Fruit fly (Drosophila melanogaster) whole organism, embryonic: ENCODE data around the gene mnd.

Source experiments
- Atf3 ChIP-seq: fragments of 200-800 bp; sonication (Bioruptor generic); optimal IDR thresholded peaks from 3 replicates; lab custom pipeline; 2016; ENCODE audit warnings: missing biosample characterization, missing genetic modification characterization
- CG10267 ChIP-seq: fragments of 200-800 bp; sonication (Bioruptor generic); optimal IDR thresholded peaks from 2 replicates; lab custom pipeline; 2018; ENCODE audit warnings: missing biosample characterization, mild to moderate bottlenecking, missing genetic modification characterization, moderate library complexity
- CG10462 ChIP-seq: fragments of 200-800 bp; sonication (Bioruptor generic); optimal IDR thresholded peaks from 2 replicates; lab custom pipeline; 2016; ENCODE audit warnings: missing biosample characterization, missing genetic modification characterization
- CG10543 ChIP-seq: fragments of 200-800 bp; sonication (Bioruptor generic); optimal IDR thresholded peaks from 3 replicates; lab custom pipeline; 2017; ENCODE audit warnings: missing biosample characterization, mild to moderate bottlenecking, missing genetic modification characterization, moderate library complexity
- CG13287 ChIP-seq: fragments of 200-800 bp; sonication (Bioruptor generic); IDR thresholded peaks from 2 replicates; pipeline ENCODE4 v1.3.6; 2022; ENCODE audit warnings: missing biosample characterization, missing genetic modification characterization; ENCODE audit not compliant: partially characterized antibody
- CG13424 ChIP-seq: fragments of 200-800 bp; sonication (Bioruptor generic); optimal IDR thresholded peaks from 2 replicates; lab custom pipeline; 2019; ENCODE audit warnings: missing biosample characterization, mild to moderate bottlenecking, missing genetic modification characterization, moderate library complexity
- CG14667 ChIP-seq: fragments of 200-800 bp; sonication (Bioruptor generic); IDR thresholded peaks from 2 replicates; pipeline ENCODE4 v1.3.6; 2022; ENCODE audit warnings: missing biosample characterization, missing genetic modification characterization
- CG1647 ChIP-seq: fragments of 200-800 bp; sonication (Bioruptor generic); optimal IDR thresholded peaks from 3 replicates; lab custom pipeline; 2016; ENCODE audit warnings: missing biosample characterization, missing genetic modification characterization
- CG18476 ChIP-seq: fragments of 200-800 bp; sonication (Bioruptor generic); optimal IDR thresholded peaks from 2 replicates; lab custom pipeline; 2016; ENCODE audit warnings: missing biosample characterization, mild to moderate bottlenecking, missing genetic modification characterization
- CG32532 ChIP-seq: fragments of 200-800 bp; sonication (Bioruptor generic); IDR thresholded peaks from 2 replicates; pipeline ENCODE4 v1.3.6; 2022; ENCODE audit warnings: missing biosample characterization, missing genetic modification characterization
- CG34376 ChIP-seq: fragments of 200-800 bp; sonication (Bioruptor generic); optimal IDR thresholded peaks from 2 replicates; lab custom pipeline; 2018; ENCODE audit warnings: missing biosample characterization, mild to moderate bottlenecking, missing genetic modification characterization
- CG4617 ChIP-seq: fragments of 200-800 bp; sonication (Bioruptor generic); optimal IDR thresholded peaks from 3 replicates; lab custom pipeline; 2016; ENCODE audit warnings: missing biosample characterization, missing genetic modification characterization, borderline replicate concordance
- CG8765 ChIP-seq: fragments of 200-800 bp; sonication (Bioruptor generic); IDR thresholded peaks from 2 replicates; pipeline ENCODE4 v1.3.6; 2022; ENCODE audit warnings: missing biosample characterization, missing genetic modification characterization
- Camta ChIP-seq: fragments of 200-800 bp; sonication (Bioruptor generic); optimal IDR thresholded peaks from 2 replicates; lab custom pipeline; 2016; ENCODE audit warnings: missing biosample characterization, missing genetic modification characterization
- D ChIP-seq, 2 experiments: fragments of 200-800 bp in 1 of 2; fragments of >200 bp in 1 of 2; sonication (Bioruptor generic) in 1 of 2; optimal IDR thresholded peaks; 2 replicates in 1 of 2; 3 replicates in 1 of 2; lab custom pipeline; 2017; ENCODE audit warnings: mild to moderate bottlenecking in 1 of 2, missing biosample characterization in 1 of 2, missing genetic modification characterization in 1 of 2, missing genetic modification reagents in 1 of 2
- Dfd ChIP-seq, 2 experiments: fragments of >200 bp; optimal IDR thresholded peaks; 2 replicates each; lab custom pipeline; 2017; ENCODE audit warnings: missing biosample characterization in 2 of 2, missing genetic modification characterization in 2 of 2
- Fer1 ChIP-seq: fragments of 200-800 bp; sonication (Bioruptor generic); optimal IDR thresholded peaks from 2 replicates; lab custom pipeline; 2017; ENCODE audit warnings: missing biosample characterization, mild to moderate bottlenecking, missing genetic modification characterization
- Hey ChIP-seq: fragments of 200-800 bp; sonication (Bioruptor generic); optimal IDR thresholded peaks from 3 replicates; lab custom pipeline; 2018; ENCODE audit warnings: missing biosample characterization, mild to moderate bottlenecking, missing genetic modification characterization
- MBD-R2 ChIP-seq: fragments of 200-800 bp; sonication (Bioruptor generic); IDR thresholded peaks from 2 replicates; pipeline ENCODE4 v1.3.6; 2022; ENCODE audit warnings: missing biosample characterization, missing genetic modification characterization
- MESR4 ChIP-seq: fragments of 200-800 bp; sonication (Bioruptor generic); optimal IDR thresholded peaks from 2 replicates; lab custom pipeline; 2018; ENCODE audit warnings: missing biosample characterization, mild to moderate bottlenecking, missing genetic modification characterization, moderate library complexity
- Side ChIP-seq: fragments of 200-800 bp; sonication (Bioruptor generic); optimal IDR thresholded peaks from 2 replicates; lab custom pipeline; 2016; ENCODE audit warnings: missing biosample characterization, missing genetic modification characterization
- Ssrp ChIP-seq: fragments of 200-800 bp; sonication (Bioruptor generic); optimal IDR thresholded peaks from 2 replicates; lab custom pipeline; 2018; ENCODE audit warnings: missing biosample characterization, mild to moderate bottlenecking, missing genetic modification characterization, moderate library complexity
- Usf ChIP-seq: fragments of 200-800 bp; sonication (Bioruptor generic); optimal IDR thresholded peaks from 2 replicates; lab custom pipeline; 2017; ENCODE audit warnings: missing genotype, missing biosample characterization, missing genetic modification characterization
- bab2 ChIP-seq: fragments of 200-800 bp; sonication (Bioruptor generic); optimal IDR thresholded peaks from 2 replicates; lab custom pipeline; 2016; ENCODE audit warnings: missing biosample characterization, missing genetic modification characterization
- bcd ChIP-seq: fragments of 200-800 bp; sonication (Bioruptor generic); optimal IDR thresholded peaks from 2 replicates; lab custom pipeline; 2017; ENCODE audit warnings: missing biosample characterization, mild to moderate bottlenecking, missing genetic modification characterization
- bowl ChIP-seq: fragments of 200-800 bp; sonication (Bioruptor generic); IDR thresholded peaks from 2 replicates; pipeline ENCODE4 v1.3.6; 2022; ENCODE audit warnings: missing biosample characterization, missing genetic modification characterization
- chif ChIP-seq, 2 experiments: fragments of 200-800 bp; sonication (Bioruptor generic); optimal IDR thresholded peaks; 3 replicates each; lab custom pipeline; 2016; ENCODE audit warnings: missing biosample characterization in 2 of 2, missing genetic modification characterization in 2 of 2
- crol ChIP-seq: fragments of 200-800 bp; sonication (Bioruptor generic); IDR thresholded peaks from 2 replicates; pipeline ENCODE4 v1.3.6; 2022; ENCODE audit warnings: missing biosample characterization, missing genetic modification characterization
- dan ChIP-seq: fragments of 200-800 bp; sonication (Bioruptor generic); IDR thresholded peaks from 2 replicates; pipeline ENCODE4 v1.3.6; 2022; ENCODE audit warnings: missing biosample characterization, missing genetic modification characterization
- dimm ChIP-seq: fragments of 200-800 bp; sonication (Bioruptor generic); IDR thresholded peaks from 2 replicates; pipeline ENCODE4 v1.3.6; 2022; ENCODE audit warnings: missing biosample characterization, missing genetic modification characterization
- dmrt11E ChIP-seq: fragments of 200-800 bp; sonication (Bioruptor generic); optimal IDR thresholded peaks from 3 replicates; lab custom pipeline; 2018; ENCODE audit warnings: missing biosample characterization, mild to moderate bottlenecking, missing genetic modification characterization, moderate library complexity
- gce ChIP-seq: fragments of 200-800 bp; sonication (Bioruptor generic); IDR thresholded peaks from 3 replicates; pipeline ENCODE4 v1.3.6; 2022; ENCODE audit warnings: missing biosample characterization, missing genetic modification characterization
- gcm ChIP-seq: fragments of 200-800 bp; sonication (Bioruptor generic); optimal IDR thresholded peaks from 2 replicates; lab custom pipeline; 2019; ENCODE audit warnings: missing biosample characterization, mild to moderate bottlenecking, missing genetic modification characterization, moderate library complexity
- gem ChIP-seq: fragments of 200-800 bp; sonication (Bioruptor generic); optimal IDR thresholded peaks from 2 replicates; lab custom pipeline; 2019; ENCODE audit warnings: missing biosample characterization, mild to moderate bottlenecking, missing genetic modification characterization, moderate library complexity
- grn ChIP-seq: fragments of 200-800 bp; sonication (Bioruptor generic); optimal IDR thresholded peaks from 3 replicates; lab custom pipeline; 2017; ENCODE audit warnings: missing biosample characterization, missing genetic modification characterization
- gro ChIP-seq: fragments of 200-800 bp; sonication (Bioruptor generic); optimal IDR thresholded peaks from 2 replicates; lab custom pipeline; 2016; ENCODE audit warnings: missing biosample characterization, missing genetic modification characterization
- gsb-n ChIP-seq: fragments of 200-800 bp; sonication (Bioruptor generic); optimal IDR thresholded peaks from 3 replicates; lab custom pipeline; 2018; ENCODE audit warnings: missing biosample characterization, mild to moderate bottlenecking, missing genetic modification characterization
- jigr1 ChIP-seq: fragments of 200-800 bp; sonication (Bioruptor generic); IDR thresholded peaks from 3 replicates; pipeline ENCODE4 v1.3.6; 2022; ENCODE audit warnings: missing biosample characterization, missing genetic modification characterization
- mld ChIP-seq: fragments of 200-800 bp; sonication (Bioruptor generic); IDR thresholded peaks from 3 replicates; pipeline ENCODE4 v1.3.6; 2022; ENCODE audit warnings: missing biosample characterization, missing genetic modification characterization; ENCODE audit not compliant: partially characterized antibody
- pb ChIP-seq: fragments of 200-800 bp; sonication (Bioruptor generic); optimal IDR thresholded peaks from 3 replicates; lab custom pipeline; 2016; ENCODE audit warnings: missing biosample characterization, missing genetic modification characterization
- pros ChIP-seq: fragments of 200-800 bp; sonication (Bioruptor generic); optimal IDR thresholded peaks from 3 replicates; lab custom pipeline; 2019; ENCODE audit warnings: missing biosample characterization, mild to moderate bottlenecking, missing genetic modification characterization, moderate library complexity
- pzg ChIP-seq: fragments of 200-800 bp; sonication (Bioruptor generic); optimal IDR thresholded peaks from 3 replicates; lab custom pipeline; 2018; ENCODE audit warnings: missing biosample characterization, mild to moderate bottlenecking, missing genetic modification characterization, moderate library complexity
- sens-2 ChIP-seq: fragments of 200-800 bp; sonication (Bioruptor generic); IDR thresholded peaks from 2 replicates; pipeline ENCODE4 v1.3.6; 2022; ENCODE audit warnings: missing biosample characterization, missing genetic modification characterization
- shn ChIP-seq: fragments of 200-800 bp; sonication (Bioruptor generic); optimal IDR thresholded peaks from 3 replicates; lab custom pipeline; 2016; ENCODE audit warnings: missing biosample characterization, missing genetic modification characterization
- stwl ChIP-seq: fragments of 200-800 bp; sonication (Bioruptor generic); optimal IDR thresholded peaks from 3 replicates; lab custom pipeline; 2018; ENCODE audit warnings: missing biosample characterization, mild to moderate bottlenecking, missing genetic modification characterization, moderate library complexity
- tna ChIP-seq: fragments of 200-800 bp; sonication (Bioruptor generic); IDR thresholded peaks from 2 replicates; pipeline ENCODE4 v1.3.6; 2022; ENCODE audit warnings: missing biosample characterization, missing genetic modification characterization; ENCODE audit not compliant: partially characterized antibody
- tup ChIP-seq: fragments of 200-800 bp; sonication (Bioruptor generic); optimal IDR thresholded peaks from 2 replicates; lab custom pipeline; 2016; ENCODE audit warnings: missing biosample characterization, mild to moderate bottlenecking, missing genetic modification characterization, moderate library complexity
- twi ChIP-seq: fragments of 200-800 bp; optimal IDR thresholded peaks from 2 replicates; lab custom pipeline; 2019; ENCODE audit warnings: missing biosample characterization, mild to moderate bottlenecking, missing genetic modification characterization, moderate library complexity

Gene mnd

DNA sequence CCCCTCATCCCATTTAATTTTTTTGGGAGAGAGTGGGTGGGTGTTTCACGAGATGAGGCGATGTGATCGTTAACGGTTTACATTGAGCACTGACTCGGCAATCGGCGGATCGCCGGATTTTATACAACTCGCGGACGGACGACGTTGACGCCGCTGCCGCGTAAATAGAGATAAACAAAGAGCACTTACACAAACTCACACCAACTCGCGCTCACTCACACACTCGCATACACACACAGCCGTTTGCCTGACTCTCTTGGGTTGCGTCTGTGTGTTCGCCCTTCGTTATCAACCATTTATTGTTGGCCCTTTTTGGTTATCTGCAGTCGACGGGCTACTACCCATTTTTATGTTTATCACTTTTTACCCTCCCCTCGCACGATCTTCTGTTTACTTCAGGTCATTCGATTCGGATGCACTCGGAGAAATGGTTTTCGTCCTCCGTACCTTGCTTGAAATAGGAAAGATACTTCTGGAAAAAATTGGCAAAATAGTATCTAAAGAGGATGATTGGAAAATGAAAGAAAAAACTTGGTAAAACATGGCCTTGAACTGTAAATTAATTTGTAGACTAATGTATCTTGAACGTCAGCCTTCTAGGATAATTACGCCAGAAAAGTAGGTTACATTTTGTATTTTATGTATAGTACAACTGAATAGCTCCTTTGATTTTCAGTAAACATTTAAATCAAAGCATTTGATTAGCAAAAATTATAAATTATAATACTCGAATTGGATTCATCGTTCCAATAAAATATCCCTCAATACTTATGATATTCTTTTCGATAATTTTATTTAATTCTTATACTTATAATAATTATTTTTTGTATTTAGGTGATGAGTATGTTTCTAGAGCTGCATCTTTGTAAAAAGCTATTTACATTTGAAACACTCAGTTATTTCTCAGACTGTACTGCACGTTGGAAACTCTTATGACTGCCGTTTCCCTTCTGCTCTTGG lies 7.1 kb upstream of the mnd start (continued):
- TF ChIP-seq CG13287 (no peak; the same call in none of the 2 replicates), gro (GFP tag; lab: Kevin White, UChicago) (no peak), twi (tag; lab: Kevin White, UChicago) (peak; percentile 2), sens-2 (GFP tag; lab: Robert Waterston, UW) (peak; percentile 23; the same call in 1 of the 2 replicates), gce (GFP tag; lab: Robert Waterston, UW) (0 out of 3 replicates have a peak, but pooled peaks have one; percentile 25), crol (GFP tag; lab: Robert Waterston, UW) (peak; percentile 89), pzg (no peak), Side (GFP tag; lab: Kevin White, UChicago) (no peak), dmrt11E (peak; percentile 78), CG10462 (GFP tag; lab: Kevin White, UChicago) (peak; percentile 27), CG32532 (GFP tag; lab: Robert Waterston, UW) (no peak; the same call in 1 of the 2 replicates), MBD-R2 (GFP tag; lab: Robert Waterston, UW) (no peak), mld (GFP tag; lab: Robert Waterston, UW) (no peak), CG4617 (GFP tag; lab: Kevin White, UChicago) (peak; percentile 3), Dfd (GFP tag; optimal IDR thresholded peaks at IDR 0.05; lab: Kevin White, UChicago) (no peak), Camta (no peak), gem (tag; lab: Kevin White, UChicago) (peak; percentile 64), bcd (GFP tag; lab: Kevin White, UChicago) (no peak), CG14667 (GFP tag; lab: Robert Waterston, UW) (no peak), gsb-n (no peak), CG1647 (GFP tag; lab: Kevin White, UChicago) (no peak), jigr1 (GFP tag; lab: Robert Waterston, UW) (no peak), dan (GFP tag; lab: Robert Waterston, UW) (no peak), CG10543 (GFP tag; lab: Kevin White, UChicago) (peak; percentile 81), pros (GFP tag; lab: Kevin White, UChicago) (peak; percentile 83), pb (GFP tag; lab: Kevin White, UChicago) (no peak), shn (GFP tag; lab: Kevin White, UChicago) (peak; percentile 48), CG18476 (peak; percentile 24), Usf (no peak), gcm (peak; percentile 31), CG10267 (peak; percentile 47), MESR4 (GFP tag; lab: Kevin White, UChicago) (no peak), CG8765 (GFP tag; lab: Robert Waterston, UW) (no peak), stwl (no peak), dimm (GFP tag; lab: Robert Waterston, UW) (no peak), Atf3 (GFP tag; lab: Kevin White, UChicago) (peak; percentile 18), D (optimal IDR thresholded peaks at IDR 0.05; lab: Kevin White, UChicago) (no peak), D (GFP tag; optimal IDR thresholded peaks at IDR 0.05; lab: Kevin White, UChicago) (peak; percentile 55), bowl (GFP tag; lab: Robert Waterston, UW) (no peak), Hey (tag; lab: Kevin White, UChicago) (no peak), Ssrp (tag; lab: Kevin White, UChicago) (peak; percentile 69), CG13424 (tag; lab: Kevin White, UChicago) (peak; percentile 43), grn (GFP tag; lab: Kevin White, UChicago) (peak; percentile 80), chif (GFP tag; optimal IDR thresholded peaks at IDR 0.05; lab: Kevin White, UChicago) (peak in 1 of 2 experiments; percentile 59), tna (GFP tag; lab: Robert Waterston, UW) (no peak), CG34376 (GFP tag; lab: Kevin White, UChicago) (peak; percentile 46), Fer1 (no peak), tup (GFP tag; lab: Kevin White, UChicago) (no peak), bab2 (GFP tag; lab: Kevin White, UChicago) (no peak)
